Fruit fly (Drosophila melanogaster) whole organism, embryonic: ENCODE data around the gene mxt.

Experiments
- Atf-2 ChIP-seq: fragments of 200-800 bp; sonication (Bioruptor generic); optimal IDR thresholded peaks from 2 replicates; lab custom pipeline; 2016; ENCODE audit warnings: missing biosample characterization, missing genetic modification characterization
- Awh ChIP-seq: fragments of 200-800 bp; sonication (Bioruptor generic); IDR thresholded peaks from 2 replicates; pipeline ENCODE4, ENCODE4 v1.3.6; 2022; ENCODE audit warnings: missing biosample characterization, missing genetic modification characterization
- CG10274 ChIP-seq: fragments of 200-800 bp; sonication (Bioruptor generic); optimal IDR thresholded peaks from 3 replicates; lab custom pipeline; 2017; ENCODE audit warnings: missing biosample characterization, mild to moderate bottlenecking, missing genetic modification characterization
- CG10565 ChIP-seq: fragments of 200-800 bp; sonication (Bioruptor generic); optimal IDR thresholded peaks from 3 replicates; lab custom pipeline; 2016; ENCODE audit warnings: missing biosample characterization, mild to moderate bottlenecking, missing genetic modification characterization
- CG11247 ChIP-seq: fragments of 200-800 bp; sonication (Bioruptor generic); IDR thresholded peaks from 2 replicates; pipeline ENCODE4 v1.3.6; 2022; ENCODE audit warnings: missing biosample characterization, missing genetic modification characterization
- CG11723 ChIP-seq: fragments of 200-800 bp; sonication (Bioruptor generic); optimal IDR thresholded peaks from 2 replicates; lab custom pipeline; 2017; ENCODE audit warnings: missing biosample characterization, mild to moderate bottlenecking, missing genetic modification characterization
- CG14860 ChIP-seq: fragments of 200-800 bp; sonication (Bioruptor generic); IDR thresholded peaks from 3 replicates; pipeline ENCODE4 v1.3.6; 2022; ENCODE audit warnings: missing biosample characterization, missing genetic modification characterization; ENCODE audit not compliant: partially characterized antibody
- CG17328 ChIP-seq: fragments of 200-800 bp; sonication (Bioruptor generic); IDR thresholded peaks from 2 replicates; pipeline ENCODE4 v1.3.6; 2022; ENCODE audit warnings: missing biosample characterization, missing genetic modification characterization
- CG17359 ChIP-seq: fragments of 200-800 bp; sonication (Bioruptor generic); optimal IDR thresholded peaks from 3 replicates; lab custom pipeline; 2018; ENCODE audit warnings: missing biosample characterization, mild to moderate bottlenecking, missing genetic modification characterization, moderate library complexity
- CG17802 ChIP-seq: fragments of 200-800 bp; sonication (Bioruptor generic); optimal IDR thresholded peaks from 2 replicates; lab custom pipeline; 2018; ENCODE audit warnings: missing biosample characterization, mild to moderate bottlenecking, missing genetic modification characterization, moderate library complexity
- CG18619 ChIP-seq: fragments of 200-800 bp; sonication (Bioruptor generic); optimal IDR thresholded peaks from 3 replicates; lab custom pipeline; 2017; ENCODE audit warnings: missing biosample characterization, mild to moderate bottlenecking, missing genetic modification characterization
- CG2120 ChIP-seq: fragments of 200-800 bp; sonication (Bioruptor generic); optimal IDR thresholded peaks from 3 replicates; lab custom pipeline; 2016; ENCODE audit warnings: missing biosample characterization, missing genetic modification characterization
- CG2202 ChIP-seq: fragments of 200-800 bp; sonication (Bioruptor generic); optimal IDR thresholded peaks from 2 replicates; lab custom pipeline; 2018; ENCODE audit warnings: missing biosample characterization, mild to moderate bottlenecking, missing genetic modification characterization
- CG32532 ChIP-seq: fragments of 200-800 bp; sonication (Bioruptor generic); IDR thresholded peaks from 2 replicates; pipeline ENCODE4 v1.3.6; 2022; ENCODE audit warnings: missing biosample characterization, missing genetic modification characterization
- CG4360 ChIP-seq: fragments of 200-800 bp; sonication (Bioruptor generic); IDR thresholded peaks from 2 replicates; pipeline ENCODE4 v1.3.6; 2022; ENCODE audit warnings: missing biosample characterization, missing genetic modification characterization
- CG43689 ChIP-seq: fragments of 200-800 bp; sonication (Bioruptor generic); IDR thresholded peaks from 2 replicates; pipeline ENCODE4 v1.3.6; 2022; ENCODE audit warnings: missing biosample characterization, missing genetic modification characterization
- CG4820 ChIP-seq: fragments of 200-800 bp; sonication (Bioruptor generic); optimal IDR thresholded peaks from 3 replicates; lab custom pipeline; 2016; ENCODE audit warnings: missing biosample characterization, missing genetic modification characterization
- CG7839 ChIP-seq: fragments of 200-800 bp; sonication (Bioruptor generic); optimal IDR thresholded peaks from 3 replicates; lab custom pipeline; 2018; ENCODE audit warnings: missing biosample characterization, mild to moderate bottlenecking, missing genetic modification characterization, moderate library complexity
- Dref ChIP-seq: fragments of 200-800 bp; sonication (Bioruptor generic); IDR thresholded peaks from 2 replicates; pipeline ENCODE4 v1.3.6; 2022; ENCODE audit warnings: missing biosample characterization, missing genetic modification characterization
- E2f2 ChIP-seq: fragments of 200-800 bp; sonication (Bioruptor generic); IDR thresholded peaks from 2 replicates; pipeline ENCODE4 v1.3.6; 2022; ENCODE audit warnings: missing biosample characterization, missing genetic modification characterization
- Eip74EF ChIP-seq, 2 experiments: fragments of 200-800 bp in 1 of 2; fragments of >200 bp in 1 of 2; sonication (Bioruptor generic) in 1 of 2; optimal IDR thresholded peaks; 2 replicates each; lab custom pipeline; 2017 to 2019; ENCODE audit warnings: missing biosample characterization in 2 of 2, missing genetic modification characterization in 2 of 2, mild to moderate bottlenecking in 1 of 2, moderate library complexity in 1 of 2
- Gug ChIP-seq: fragments of 200-800 bp; sonication (Bioruptor generic); IDR thresholded peaks from 4 replicates; pipeline ENCODE4 v1.3.6; 2022; ENCODE audit warnings: missing biosample characterization, missing genetic modification characterization
- Lim3 ChIP-seq: fragments of 200-800 bp; sonication (Bioruptor generic); IDR thresholded peaks from 2 replicates; pipeline ENCODE4 v1.3.6; 2022; ENCODE audit warnings: missing biosample characterization, missing genetic modification characterization
- MBD-R2 ChIP-seq: fragments of 200-800 bp; sonication (Bioruptor generic); IDR thresholded peaks from 2 replicates; pipeline ENCODE4 v1.3.6; 2022; ENCODE audit warnings: missing biosample characterization, missing genetic modification characterization
- MESR4 ChIP-seq: fragments of 200-800 bp; sonication (Bioruptor generic); optimal IDR thresholded peaks from 2 replicates; lab custom pipeline; 2018; ENCODE audit warnings: missing biosample characterization, mild to moderate bottlenecking, missing genetic modification characterization, moderate library complexity
- Mad ChIP-seq: fragments of 200-800 bp; sonication (Bioruptor generic); optimal IDR thresholded peaks from 2 replicates; lab custom pipeline; 2016; ENCODE audit warnings: missing biosample characterization, missing genetic modification characterization
- Ravus ChIP-seq: fragments of 200-800 bp; sonication (Bioruptor generic); IDR thresholded peaks from 2 replicates; pipeline ENCODE4 v1.3.6; 2022; ENCODE audit warnings: missing biosample characterization, missing genetic modification characterization
- Sox102F ChIP-seq: fragments of 200-800 bp; sonication (Bioruptor generic); optimal IDR thresholded peaks from 2 replicates; lab custom pipeline; 2018; ENCODE audit warnings: missing biosample characterization, mild to moderate bottlenecking, missing genetic modification characterization, moderate library complexity
- Xrp1 ChIP-seq: fragments of 200-800 bp; sonication (Bioruptor generic); IDR thresholded peaks from 2 replicates; pipeline ENCODE4 v1.3.6; 2022; ENCODE audit warnings: missing biosample characterization, missing genetic modification characterization
- ap ChIP-seq: fragments of 200-800 bp; sonication (Bioruptor generic); IDR thresholded peaks from 2 replicates; pipeline ENCODE4 v1.3.6; 2022; ENCODE audit warnings: missing biosample characterization, missing genetic modification characterization
- ash1 ChIP-seq: fragments of 200-800 bp; sonication (Bioruptor generic); optimal IDR thresholded peaks from 2 replicates; lab custom pipeline; 2018; ENCODE audit warnings: missing biosample characterization, mild to moderate bottlenecking, missing genetic modification characterization
- dpn ChIP-seq, 2 experiments: fragments of 200-800 bp; sonication (Bioruptor generic); optimal IDR thresholded peaks; 3 replicates each; lab custom pipeline; 2016; ENCODE audit warnings: missing biosample characterization in 2 of 2, missing genetic modification characterization in 2 of 2
- dysf ChIP-seq: fragments of 200-800 bp; sonication (Bioruptor generic); IDR thresholded peaks from 3 replicates; pipeline ENCODE4 v1.3.6; 2022; ENCODE audit warnings: missing biosample characterization, missing genetic modification characterization
- emc ChIP-seq: fragments of 200-800 bp; sonication (Bioruptor generic); optimal IDR thresholded peaks from 2 replicates; lab custom pipeline; 2016; ENCODE audit warnings: missing biosample characterization, missing genetic modification characterization
- fd96Cb ChIP-seq: fragments of 200-800 bp; sonication (Bioruptor generic); optimal IDR thresholded peaks from 2 replicates; lab custom pipeline; 2018; ENCODE audit warnings: missing biosample characterization, mild to moderate bottlenecking, missing genetic modification characterization, moderate library complexity
- ind ChIP-seq: fragments of 200-800 bp; sonication (Bioruptor generic); optimal IDR thresholded peaks from 3 replicates; lab custom pipeline; 2016; ENCODE audit warnings: missing biosample characterization, missing genetic modification characterization
- kay ChIP-seq: fragments of 200-800 bp; sonication (Bioruptor generic); optimal IDR thresholded peaks from 2 replicates; lab custom pipeline; 2016; ENCODE audit warnings: missing biosample characterization, missing genetic modification characterization
- klu ChIP-seq: fragments of 200-800 bp; sonication (Bioruptor generic); IDR thresholded peaks from 2 replicates; pipeline ENCODE4 v1.3.6; 2022; ENCODE audit warnings: missing biosample characterization, missing genetic modification characterization
- lbe ChIP-seq: fragments of 200-800 bp; sonication (Bioruptor generic); optimal IDR thresholded peaks from 2 replicates; lab custom pipeline; 2016; ENCODE audit warnings: missing biosample characterization, mild to moderate bottlenecking, missing genetic modification characterization
- mam ChIP-seq: fragments of 200-800 bp; sonication (Bioruptor generic); optimal IDR thresholded peaks from 3 replicates; lab custom pipeline; 2016; ENCODE audit warnings: missing biosample characterization, missing genetic modification characterization
- nom ChIP-seq: fragments of 200-800 bp; sonication (Bioruptor generic); optimal IDR thresholded peaks from 2 replicates; lab custom pipeline; 2017; ENCODE audit warnings: missing biosample characterization, missing genetic modification characterization, mild to moderate bottlenecking, moderate library complexity, missing genetic modification reagents
- oc ChIP-seq: fragments of 200-800 bp; sonication (Bioruptor generic); optimal IDR thresholded peaks from 2 replicates; lab custom pipeline; 2018; ENCODE audit warnings: missing biosample characterization, mild to moderate bottlenecking, missing genetic modification characterization, moderate library complexity
- odd ChIP-seq: fragments of 200-800 bp; sonication (Bioruptor generic); optimal IDR thresholded peaks from 2 replicates; lab custom pipeline; 2017; ENCODE audit warnings: missing biosample characterization, mild to moderate bottlenecking, missing genetic modification characterization
- org-1 ChIP-seq: fragments of 200-800 bp; sonication (Bioruptor generic); optimal IDR thresholded peaks from 2 replicates; lab custom pipeline; 2017; ENCODE audit warnings: missing biosample characterization, missing genetic modification characterization
- pita ChIP-seq: fragments of 200-800 bp; sonication (Bioruptor generic); optimal IDR thresholded peaks from 2 replicates; lab custom pipeline; 2017; ENCODE audit warnings: missing biosample characterization, mild to moderate bottlenecking, missing genetic modification characterization
- salm ChIP-seq: fragments of 200-800 bp; sonication (Bioruptor generic); optimal IDR thresholded peaks from 2 replicates; lab custom pipeline; 2018; ENCODE audit warnings: missing biosample characterization, mild to moderate bottlenecking, missing genetic modification characterization
- sqz ChIP-seq: fragments of 200-800 bp; sonication (Bioruptor generic); optimal IDR thresholded peaks from 3 replicates; lab custom pipeline; 2018; ENCODE audit warnings: missing biosample characterization, mild to moderate bottlenecking, missing genetic modification characterization
- sr ChIP-seq: fragments of 200-800 bp; sonication (Bioruptor generic); IDR thresholded peaks from 3 replicates; pipeline ENCODE4 v1.3.6; 2022; ENCODE audit warnings: missing biosample characterization, missing genetic modification characterization
- sug ChIP-seq: fragments of 200-800 bp; optimal IDR thresholded peaks from 2 replicates; lab custom pipeline; 2019; ENCODE audit warnings: missing biosample characterization, mild to moderate bottlenecking, missing genetic modification characterization, moderate library complexity
- trem ChIP-seq: fragments of 200-800 bp; optimal IDR thresholded peaks from 3 replicates; lab custom pipeline; 2019; ENCODE audit warnings: missing biosample characterization, mild to moderate bottlenecking, missing genetic modification characterization, moderate library complexity

mxt gene

dm6 chr2L:4821319-4821717 is 25.8 kb downstream of the mxt start (continued):
- TF ChIP-seq klu, result no peak
- no peak for TF ChIP-seq oc
- TF ChIP-seq CG2202 (tag; lab: Kevin White, UChicago), result no peak
- peak; percentile 5 for TF ChIP-seq CG10274 (GFP tag; lab: Kevin White, UChicago)
- no peak for TF ChIP-seq ap (GFP tag; lab: Robert Waterston, UW)
- peak; percentile 53; the same call in 3 of the 4 replicates for TF ChIP-seq Gug (GFP tag; lab: Robert Waterston, UW)
- peak; percentile 35; the same call in 1 of the 2 replicates for TF ChIP-seq CG17328 (GFP tag; lab: Robert Waterston, UW)
- TF ChIP-seq Mad (GFP tag; lab: Kevin White, UChicago), result peak; percentile 33
- peak; percentile 34 for TF ChIP-seq Ravus (GFP tag; lab: Robert Waterston, UW)
- TF ChIP-seq Sox102F (GFP tag; lab: Kevin White, UChicago), result peak; percentile 44
- no peak for TF ChIP-seq ash1
- TF ChIP-seq ind (GFP tag; lab: Kevin White, UChicago), result peak; percentile 49
- peak; percentile 50 for TF ChIP-seq lbe (GFP tag; lab: Kevin White, UChicago)
- TF ChIP-seq pita (GFP tag; lab: Kevin White, UChicago), result peak; percentile 5
- peak; percentile 84 for TF ChIP-seq CG7839 (tag; lab: Kevin White, UChicago)
- TF ChIP-seq emc (GFP tag; lab: Kevin White, UChicago), result peak; percentile 8
- no peak for TF ChIP-seq CG10565
- peak; percentile 45 for TF ChIP-seq mam (GFP tag; lab: Kevin White, UChicago)
- peak; percentile 31; the same call in 1 of the 2 replicates for TF ChIP-seq Lim3 (GFP tag; lab: Robert Waterston, UW)
- peak; percentile 71 for TF ChIP-seq fd96Cb (tag; lab: Kevin White, UChicago)
- TF ChIP-seq dpn (GFP tag; optimal IDR thresholded peaks at IDR 0.05; lab: Kevin White, UChicago), result peak; percentile 20 to 73
- TF ChIP-seq CG11723, result peak; percentile 15
- no peak for TF ChIP-seq sr
- peak; percentile 75 for TF ChIP-seq CG17359
- no peak for TF ChIP-seq MESR4 (GFP tag; lab: Kevin White, UChicago)
- TF ChIP-seq nom (GFP tag; lab: Kevin White, UChicago), result peak; percentile 88
- peak; percentile 50 for TF ChIP-seq sqz (GFP tag; lab: Kevin White, UChicago)
- TF ChIP-seq Eip74EF (GFP tag; optimal IDR thresholded peaks at IDR 0.05; lab: Kevin White, UChicago), result peak in 1 of 2 experiments; percentile 47
- TF ChIP-seq dysf (GFP tag; lab: Robert Waterston, UW), result peak; percentile 84
- TF ChIP-seq Atf-2 (GFP tag; lab: Kevin White, UChicago), result peak; percentile 51
- peak; percentile 52 for TF ChIP-seq CG4820
- peak; percentile 42 for TF ChIP-seq E2f2 (GFP tag; lab: Robert Waterston, UW)
- TF ChIP-seq Xrp1 (GFP tag; lab: Robert Waterston, UW), result peak; percentile 77
- TF ChIP-seq MBD-R2 (GFP tag; lab: Robert Waterston, UW), result peak; percentile 31; the same call in 1 of the 2 replicates
- TF ChIP-seq CG43689 (GFP tag; lab: Robert Waterston, UW), result peak; percentile 19; the same call in 1 of the 2 replicates
- peak; percentile 61 for TF ChIP-seq CG18619
- peak; percentile 50 for TF ChIP-seq sug (tag; lab: Kevin White, UChicago)
- no peak for TF ChIP-seq salm (tag; lab: Kevin White, UChicago)
- TF ChIP-seq CG32532, result peak; percentile 76
- peak; percentile 34 for TF ChIP-seq kay
- peak; percentile 88 for TF ChIP-seq CG4360
- peak; percentile 67 for TF ChIP-seq odd (GFP tag; lab: Kevin White, UChicago)
- no peak for TF ChIP-seq Awh (GFP tag; lab: Robert Waterston, UW)
- no peak for TF ChIP-seq CG14860 (GFP tag; lab: Robert Waterston, UW)
- TF ChIP-seq Dref, result no peak
- no peak for TF ChIP-seq CG17802
- peak; percentile 72 for TF ChIP-seq CG2120 (GFP tag; lab: Kevin White, UChicago)
- TF ChIP-seq CG11247 (GFP tag; lab: Robert Waterston, UW), result peak; percentile 72
- TF ChIP-seq org-1 (GFP tag; lab: Kevin White, UChicago), result peak; percentile 61
- TF ChIP-seq trem (tag; lab: Kevin White, UChicago), result no peak
- TF ChIP-seq, all 482 proteins: peak for 266
